Worm (Caenorhabditis elegans): ENCODE measurements around the gene dgn-1.

Gene dgn-1

ce11 chrX:10933308-10934014, 4.7 kb upstream of the dgn-1 start:
- no peak for TF ChIP-seq let-526 (GFP tag; IDR thresholded peaks at IDR 0.05)
- no peak for TF ChIP-seq dox-1 (GFP tag; IDR thresholded peaks at IDR 0.05)
- no peak for TF ChIP-seq F57A8.1 (GFP tag; optimal IDR thresholded peaks at IDR 0.05)
- no peak for TF ChIP-seq dpl-1 (GFP tag; optimal IDR thresholded peaks at IDR 0.05)
- no peak for TF ChIP-seq hsf-1 (GFP tag; IDR thresholded peaks at IDR 0.05)
- no peak for TF ChIP-seq ekl-4 (GFP tag; IDR thresholded peaks at IDR 0.05)
- TF ChIP-seq B0035.1 (tag; optimal IDR thresholded peaks at IDR 0.05) = no peak
- no peak for TF ChIP-seq nfyb-1 (GFP tag; IDR thresholded peaks at IDR 0.05)
- no peak for TF ChIP-seq nhr-80 (tag; optimal IDR thresholded peaks at IDR 0.05)
- no peak for TF ChIP-seq attf-3 (GFP tag; conservative IDR thresholded peaks at IDR 0.05)
- TF ChIP-seq cebp-2 (GFP tag; IDR thresholded peaks at IDR 0.05) = no peak
- no peak for TF ChIP-seq hlh-12 (tag; optimal IDR thresholded peaks at IDR 0.05)

ce11 chrX:10932087-10932486, 3.3 kb upstream of the dgn-1 start:
- no peak for TF ChIP-seq somi-1 (GFP tag; optimal IDR thresholded peaks at IDR 0.05)
- TF ChIP-seq attf-3 (GFP tag; conservative IDR thresholded peaks at IDR 0.05) = no peak
- no peak for TF ChIP-seq tbx-9 (tag; optimal IDR thresholded peaks at IDR 0.05; ENCODE audit: borderline replicate concordance)
- no peak for TF ChIP-seq D2030.7 (GFP tag; IDR thresholded peaks at IDR 0.05)
- TF ChIP-seq let-526 (GFP tag; IDR thresholded peaks at IDR 0.05) = no peak
- TF ChIP-seq ztf-26 (tag; optimal IDR thresholded peaks at IDR 0.05) = no peak
- TF ChIP-seq hlh-26 (GFP tag; conservative IDR thresholded peaks at IDR 0.05) = no peak
- TF ChIP-seq ceh-58 (GFP tag; IDR thresholded peaks at IDR 0.05) = no peak
- no peak for TF ChIP-seq unc-62 (GFP tag; optimal IDR thresholded peaks at IDR 0.05)

ce11 chrX:10927136-10927535, 1.7 kb downstream of the dgn-1 start:
- no peak for TF ChIP-seq let-607 (tag; optimal IDR thresholded peaks at IDR 0.05)
- TF ChIP-seq cebp-1 (GFP tag; IDR thresholded peaks at IDR 0.05) = no peak
- no peak for TF ChIP-seq cebp-1 (tag; optimal IDR thresholded peaks at IDR 0.05)
- no peak for TF ChIP-seq pbrm-1 (GFP tag; IDR thresholded peaks at IDR 0.05)
- TF ChIP-seq aptf-3 (GFP tag; IDR thresholded peaks at IDR 0.05) = no peak
- no peak for TF ChIP-seq bed-2 (GFP tag; IDR thresholded peaks at IDR 0.05)

- TF ChIP-seq B0336.3 (GFP tag; IDR thresholded peaks at IDR 0.05) (no peak), egl-18 (GFP tag; IDR thresholded peaks at IDR 0.05) (no peak), zfh-2 (GFP tag; conservative IDR thresholded peaks at IDR 0.05) (no peak), lin-40 (tag; optimal IDR thresholded peaks at IDR 0.05) (no peak), F52B5.7 (tag; optimal IDR thresholded peaks at IDR 0.05) (no peak), nhr-80 (tag; optimal IDR thresholded peaks at IDR 0.05) (no peak), K12H6.12 (tag; optimal IDR thresholded peaks at IDR 0.05) (no peak), tlf-1 (GFP tag; optimal IDR thresholded peaks at IDR 0.05) (no peak), lsy-27 (tag; optimal IDR thresholded peaks at IDR 0.05; ENCODE audit: borderline replicate concordance, insufficient read depth) (no peak), B0019.2 (GFP tag; conservative IDR thresholded peaks at IDR 0.05) (no peak), sea-2 (GFP tag; IDR thresholded peaks at IDR 0.05) (no peak), hlh-26 (GFP tag; conservative IDR thresholded peaks at IDR 0.05) (no peak), ceh-58 (GFP tag; IDR thresholded peaks at IDR 0.05) (no peak), nfyb-1 (GFP tag; IDR thresholded peaks at IDR 0.05) (no peak), let-607 (tag; optimal IDR thresholded peaks at IDR 0.05) (no peak), Y67H2A.10 (GFP tag; conservative IDR thresholded peaks at IDR 0.05) (no peak), F55B11.4 (tag; optimal IDR thresholded peaks at IDR 0.05; ENCODE audit: borderline replicate concordance, insufficient read depth) (no peak), lag-1 (GFP tag; IDR thresholded peaks at IDR 0.05) (no peak)
These were observed 4.8 kb downstream of the dgn-1 start for ce11 chrX:10924031-10924430.

Measured in whole organism, young adult.